Worm (Caenorhabditis elegans) whole organism, dauer: ENCODE data around the gene btb-17.
"Not testable (repeated sequence)": the region's sequence is repeated elsewhere in the genome, so short reads cannot be mapped to it uniquely, and the experiment has no call there.

ENCODE experiments used
- unc-62 ChIP-seq: sonication (generic microtip); optimal IDR thresholded peaks from 2 replicates; lab custom pipeline; 2017; ENCODE audit warnings: missing biosample characterization, missing genetic modification reagents, missing genetic modification characterization

The btb-17 gene

ce11 chrII:3282353-3282752 lies 12.9 kb upstream of the btb-17 start, which contains the start of gene nep-13:
Gene nep-13 (plus strand): TSS chrII:3282653.
- TF ChIP-seq unc-62 (GFP tag; lab: Kevin White, UChicago) = no peak

ce11 chrII:3284558-3284957 lies 10.6 kb upstream of the btb-17 start, which contains the start of gene scl-15:
Gene scl-15 (minus strand): TSS chrII:3284658.
- no peak for TF ChIP-seq unc-62 (GFP tag; lab: Kevin White, UChicago)

ce11 chrII:3287073-3287472 lies 8.1 kb upstream of the btb-17 start, which contains the start of gene sri-63:
Gene sri-63 (plus strand): TSS chrII:3287373.
- no peak for TF ChIP-seq unc-62 (GFP tag; lab: Kevin White, UChicago)

ce11 chrII:3290544-3290943 lies 4.7 kb upstream of the btb-17 start, which contains the start of gene F39E9.14:
Gene F39E9.14 (minus strand): TSS chrII:3290644.
- not testable (repeated sequence) for TF ChIP-seq unc-62 (GFP tag; lab: Kevin White, UChicago)

ce11 chrII:3296644-3297043 lies 1.4 kb downstream of the btb-17 start, which contains the start of gene btb-16:
Gene btb-16 (plus strand): TSS chrII:3296883.
- no peak for TF ChIP-seq unc-62 (GFP tag; lab: Kevin White, UChicago)

- TF ChIP-seq unc-62 (GFP tag; lab: Kevin White, UChicago) = no peak
Measured at ce11 chrII:3297914-3298313, 2.7 kb downstream of the btb-17 start, which contains the start of gene btb-18. Gene btb-18 (plus strand): TSS chrII:3298214.

- no peak for TF ChIP-seq unc-62 (GFP tag; lab: Kevin White, UChicago)
Measured at ce11 chrII:3299457-3299856, 4.3 kb downstream of the btb-17 start, which contains the start of gene btb-22. Gene btb-22 (plus strand): TSS chrII:3299757.

- no peak for TF ChIP-seq unc-62 (GFP tag; lab: Kevin White, UChicago)
Measured at ce11 chrII:3303582-3303981, 8.4 kb downstream of the btb-17 start.

ce11 chrII:3310957-3311657 lies 15.9 kb downstream of the btb-17 start:
- TF ChIP-seq unc-62 (GFP tag; lab: Kevin White, UChicago) = no peak

ce11 chrII:3313442-3313841 lies 18.2 kb downstream of the btb-17 start, which contains the start of gene F39E9.6:
Gene F39E9.6 (minus strand): TSS chrII:3313542.
- TF ChIP-seq unc-62 (GFP tag; lab: Kevin White, UChicago) = no peak

ce11 chrII:3318839-3319238 lies 23.6 kb downstream of the btb-17 start:
- no peak for TF ChIP-seq unc-62 (GFP tag; lab: Kevin White, UChicago)

ce11 chrII:3322257-3322656 lies 27.1 kb downstream of the btb-17 start, which contains the start of gene Y46D2A.1:
Gene Y46D2A.1 (plus strand): TSS chrII:3322557.
- no peak for TF ChIP-seq unc-62 (GFP tag; lab: Kevin White, UChicago)

ce11 chrII:3323179-3323578 lies 28.0 kb downstream of the btb-17 start, which contains the start of gene Y46D2A.2:
Gene Y46D2A.2 (minus strand): TSS chrII:3323279.
- TF ChIP-seq unc-62 (GFP tag; lab: Kevin White, UChicago) = no peak

- TF ChIP-seq unc-62 (GFP tag; lab: Kevin White, UChicago) = no peak
Measured at ce11 chrII:3327104-3327503, 31.9 kb downstream of the btb-17 start, which contains the start of gene Y46D2A.3. Gene Y46D2A.3 (minus strand): TSS chrII:3327204.

ce11 chrII:3332039-3332438 lies 36.8 kb downstream of the btb-17 start, which contains the start of gene irld-27:
Gene irld-27 (plus strand): TSS chrII:3332339.
- TF ChIP-seq unc-62 (GFP tag; lab: Kevin White, UChicago) = no peak

- no peak for TF ChIP-seq unc-62 (GFP tag; lab: Kevin White, UChicago)
Measured at ce11 chrII:3337039-3337438, 41.8 kb downstream of the btb-17 start, which contains the start of gene F14D2.19. Gene F14D2.19 (minus strand): TSS chrII:3337139.
